Fruit fly (Drosophila melanogaster): ENCODE data around the gene CG42680.
A peak's percentile ranks its signal among the peaks of the same experiment; 100 is the strongest.

Gene CG42680

DNA sequence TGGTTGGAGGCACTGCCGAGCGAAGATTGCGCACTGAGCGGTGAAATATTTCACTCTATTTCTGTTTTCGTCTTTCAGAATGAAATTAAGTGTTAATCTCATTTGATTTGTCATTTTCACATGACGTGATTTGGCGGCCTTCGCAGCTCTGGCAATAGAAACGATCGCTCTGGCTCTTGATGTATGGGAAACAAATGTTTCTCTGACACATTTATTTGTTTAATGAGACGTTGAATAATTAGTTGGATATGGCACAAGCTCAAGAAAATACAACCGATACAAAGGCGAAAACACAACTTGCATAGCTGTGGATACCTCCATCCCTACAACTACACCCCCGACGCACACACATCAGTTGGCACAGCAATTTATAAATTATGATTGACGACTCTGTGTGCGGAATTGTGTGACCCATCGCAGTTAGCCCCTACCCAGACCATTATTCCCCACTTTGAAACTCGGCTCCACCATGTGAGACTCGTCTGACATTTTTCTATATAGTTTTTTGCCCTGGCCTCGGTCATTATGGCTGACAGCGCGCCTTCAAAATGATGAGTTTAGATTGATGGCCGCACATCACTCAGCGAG is 29.1 kb downstream of the CG42680 start:
- TF ChIP-seq kay (GFP tag; ENCODE audit: borderline replicate concordance) (peak; percentile 49), toe (GFP tag; optimal IDR thresholded peaks at IDR 0.05) (no peak)

DNA sequence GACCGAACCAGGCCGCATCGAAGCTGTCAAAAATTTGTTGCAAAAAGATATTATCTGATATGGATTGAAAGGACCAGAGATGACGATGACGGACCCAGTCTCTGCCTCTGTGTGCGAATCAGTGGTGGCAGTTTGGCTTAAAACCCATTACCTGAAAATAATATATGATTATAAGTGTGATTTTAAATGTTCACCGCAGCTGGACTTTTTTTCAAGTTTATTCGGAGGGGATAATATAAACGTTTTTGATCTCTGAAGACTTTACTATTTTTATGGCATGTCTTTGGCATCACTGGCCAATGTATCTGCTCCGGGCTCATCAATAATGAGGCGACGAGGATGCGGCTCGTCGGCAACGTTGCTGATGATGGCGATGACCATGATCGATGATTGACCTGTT is 30.3 kb downstream of the CG42680 start:
- TF ChIP-seq CG11617 (GFP tag; optimal IDR thresholded peaks at IDR 0.05): no peak
- no peak for TF ChIP-seq CG7045 (GFP tag; optimal IDR thresholded peaks at IDR 0.05)
- no peak for TF ChIP-seq pad (GFP tag; optimal IDR thresholded peaks at IDR 0.05)
- TF ChIP-seq toe (GFP tag; optimal IDR thresholded peaks at IDR 0.05): no peak
- no peak for TF ChIP-seq kay (GFP tag; ENCODE audit: borderline replicate concordance)
- TF ChIP-seq CG7101 (tag; optimal IDR thresholded peaks at IDR 0.05): no peak
- TF ChIP-seq CG1620 (GFP tag; optimal IDR thresholded peaks at IDR 0.05): no peak
- no peak for TF ChIP-seq tj (GFP tag; optimal IDR thresholded peaks at IDR 0.05)
- no peak for TF ChIP-seq CG12768 (GFP tag; optimal IDR thresholded peaks at IDR 0.05)
- no peak for TF ChIP-seq Crg-1 (GFP tag; optimal IDR thresholded peaks at IDR 0.05)
- no peak for TF ChIP-seq Clk (GFP tag; optimal IDR thresholded peaks at IDR 0.05)
- TF ChIP-seq Hr96 (GFP tag; optimal IDR thresholded peaks at IDR 0.05): no peak
- TF ChIP-seq CG5204 (GFP tag; optimal IDR thresholded peaks at IDR 0.05): no peak
- no peak for TF ChIP-seq Mnt (GFP tag; optimal IDR thresholded peaks at IDR 0.05)
- TF ChIP-seq CG14711 (tag; optimal IDR thresholded peaks at IDR 0.05): no peak

DNA sequence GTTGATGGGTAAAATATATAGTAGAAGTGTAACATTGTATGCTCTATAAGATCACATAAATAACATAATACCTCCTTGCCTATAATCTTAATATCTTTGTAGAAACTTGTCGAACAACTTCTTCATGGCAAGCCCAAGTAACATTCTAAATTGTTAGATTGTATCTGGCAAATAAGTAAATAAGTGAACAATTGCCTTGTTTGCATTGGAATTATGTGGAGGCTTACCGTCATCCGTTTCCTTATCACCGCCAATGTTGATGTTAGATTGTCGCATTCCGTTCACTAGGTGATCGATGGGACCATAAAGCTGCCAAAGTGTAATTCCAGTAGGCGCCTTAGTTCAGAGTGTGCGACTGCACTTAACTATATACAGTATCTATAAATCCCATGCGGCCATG is 31.2 kb downstream of the CG42680 start:
- no peak for TF ChIP-seq cnc (optimal IDR thresholded peaks at IDR 0.05)
- no peak for TF ChIP-seq kay (GFP tag; ENCODE audit: borderline replicate concordance)
- TF ChIP-seq CG1620 (GFP tag; optimal IDR thresholded peaks at IDR 0.05): no peak
- TF ChIP-seq CG7101 (tag; optimal IDR thresholded peaks at IDR 0.05): no peak
- no peak for TF ChIP-seq CG5204 (GFP tag; optimal IDR thresholded peaks at IDR 0.05)
- no peak for TF ChIP-seq pad (GFP tag; optimal IDR thresholded peaks at IDR 0.05)
- no peak for TF ChIP-seq CG12768 (GFP tag; optimal IDR thresholded peaks at IDR 0.05)
- no peak for TF ChIP-seq CG33017 (tag; optimal IDR thresholded peaks at IDR 0.05)
- TF ChIP-seq toe (GFP tag; optimal IDR thresholded peaks at IDR 0.05): no peak
- TF ChIP-seq CG11617 (GFP tag; optimal IDR thresholded peaks at IDR 0.05): no peak
- TF ChIP-seq bab1 (GFP tag; optimal IDR thresholded peaks at IDR 0.05): no peak
- TF ChIP-seq Crg-1 (GFP tag; optimal IDR thresholded peaks at IDR 0.05): no peak
- TF ChIP-seq tj (GFP tag; optimal IDR thresholded peaks at IDR 0.05): no peak

DNA sequence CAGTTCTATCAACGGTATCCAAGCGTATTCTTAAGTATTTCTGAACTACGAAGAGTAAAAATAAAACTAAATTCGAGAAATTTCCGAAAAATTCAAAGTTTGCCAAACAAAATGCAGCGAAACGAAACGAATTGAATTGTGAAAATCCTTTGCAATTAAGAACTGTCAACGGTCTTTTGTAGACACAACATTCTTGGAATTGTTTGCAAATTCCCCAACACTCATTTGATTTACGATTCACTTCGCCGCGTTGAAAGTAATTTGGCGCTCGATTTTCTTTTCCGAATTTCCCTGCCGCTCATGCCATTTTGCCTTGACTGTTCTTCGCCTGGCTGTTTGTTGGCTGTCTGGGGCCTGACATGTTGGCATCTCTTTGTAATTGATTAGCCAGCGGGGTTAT is 31.8 kb downstream of the CG42680 start:
- TF ChIP-seq cic (GFP tag; optimal IDR thresholded peaks at IDR 0.05): no peak
- TF ChIP-seq Clk (GFP tag; optimal IDR thresholded peaks at IDR 0.05): no peak
- TF ChIP-seq CG1620 (GFP tag; optimal IDR thresholded peaks at IDR 0.05): no peak
- no peak for TF ChIP-seq CG33017 (tag; optimal IDR thresholded peaks at IDR 0.05)
- TF ChIP-seq pad (GFP tag; optimal IDR thresholded peaks at IDR 0.05): no peak
- no peak for TF ChIP-seq CG5204 (GFP tag; optimal IDR thresholded peaks at IDR 0.05)
- TF ChIP-seq CG7045 (GFP tag; optimal IDR thresholded peaks at IDR 0.05): no peak

DNA sequence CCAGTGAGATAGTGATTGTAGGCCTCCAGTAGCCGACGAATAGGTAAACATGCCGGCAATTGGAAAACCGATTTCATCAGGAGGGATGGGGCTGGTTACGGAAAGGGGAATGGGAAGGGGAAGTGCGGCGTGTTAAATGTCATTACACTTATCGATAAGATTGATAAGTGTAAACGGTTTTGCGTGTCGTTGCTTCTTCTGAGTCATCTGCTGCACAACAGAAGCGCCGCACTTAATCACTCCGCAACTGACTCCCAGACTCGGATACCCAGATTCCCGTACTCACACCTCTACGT is 33.5 kb downstream of the CG42680 start:
- TF ChIP-seq bab1 (GFP tag; optimal IDR thresholded peaks at IDR 0.05) (no peak), CG1620 (GFP tag; optimal IDR thresholded peaks at IDR 0.05) (no peak), ovo (GFP tag; optimal IDR thresholded peaks at IDR 0.05) (no peak), Mnt (GFP tag; optimal IDR thresholded peaks at IDR 0.05) (no peak), kay (GFP tag; ENCODE audit: borderline replicate concordance) (no peak), CG11617 (GFP tag; optimal IDR thresholded peaks at IDR 0.05) (no peak), toe (GFP tag; optimal IDR thresholded peaks at IDR 0.05) (no peak), pad (GFP tag; optimal IDR thresholded peaks at IDR 0.05) (no peak), Clk (GFP tag; optimal IDR thresholded peaks at IDR 0.05) (no peak), CG5204 (GFP tag; optimal IDR thresholded peaks at IDR 0.05) (no peak), CG7045 (GFP tag; optimal IDR thresholded peaks at IDR 0.05) (no peak), Hr96 (GFP tag; optimal IDR thresholded peaks at IDR 0.05) (no peak), cic (GFP tag; optimal IDR thresholded peaks at IDR 0.05) (no peak), CG7101 (tag; optimal IDR thresholded peaks at IDR 0.05) (no peak), cnc (optimal IDR thresholded peaks at IDR 0.05) (no peak)

DNA sequence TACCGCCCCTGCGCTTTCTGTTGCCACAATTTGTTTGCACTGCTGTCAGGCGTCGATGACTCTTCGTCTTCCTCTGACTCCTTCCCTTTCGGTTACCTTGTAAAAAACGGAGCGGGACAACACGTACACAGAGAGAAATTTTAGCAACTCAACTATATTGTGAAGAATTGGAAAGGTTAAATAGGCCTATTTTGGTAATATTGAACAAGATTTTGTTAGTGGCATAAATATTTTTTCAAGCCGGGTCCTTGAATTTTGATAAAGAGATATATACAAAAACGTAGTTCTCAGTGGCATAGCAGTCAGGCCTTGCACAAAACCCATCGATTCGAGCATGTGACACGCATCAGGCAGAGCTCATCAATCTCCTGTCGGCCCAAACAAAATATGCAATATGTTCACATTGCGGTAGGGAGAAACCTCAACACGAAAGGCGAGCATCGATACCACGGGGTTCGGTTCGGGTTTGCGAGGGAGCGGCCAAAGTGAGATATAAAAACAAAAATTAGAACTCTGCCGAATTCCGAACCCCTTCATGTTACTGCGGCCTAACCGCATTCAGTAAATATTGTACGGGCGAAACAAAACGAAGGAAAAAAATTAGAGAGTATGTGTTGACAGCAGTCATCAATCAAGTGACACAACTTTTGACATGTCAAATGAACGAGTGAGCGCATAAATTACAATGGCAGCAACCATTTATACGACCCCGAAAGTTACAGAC is 34.0 kb downstream of the CG42680 start:
- TF ChIP-seq CG5204 (GFP tag; optimal IDR thresholded peaks at IDR 0.05) (no peak), cic (GFP tag; optimal IDR thresholded peaks at IDR 0.05) (no peak), Crg-1 (GFP tag; optimal IDR thresholded peaks at IDR 0.05) (no peak), CG14711 (tag; optimal IDR thresholded peaks at IDR 0.05) (no peak), Clk (GFP tag; optimal IDR thresholded peaks at IDR 0.05) (no peak), pad (GFP tag; optimal IDR thresholded peaks at IDR 0.05) (no peak), bab1 (GFP tag; optimal IDR thresholded peaks at IDR 0.05) (no peak), toe (GFP tag; optimal IDR thresholded peaks at IDR 0.05) (no peak)

DNA sequence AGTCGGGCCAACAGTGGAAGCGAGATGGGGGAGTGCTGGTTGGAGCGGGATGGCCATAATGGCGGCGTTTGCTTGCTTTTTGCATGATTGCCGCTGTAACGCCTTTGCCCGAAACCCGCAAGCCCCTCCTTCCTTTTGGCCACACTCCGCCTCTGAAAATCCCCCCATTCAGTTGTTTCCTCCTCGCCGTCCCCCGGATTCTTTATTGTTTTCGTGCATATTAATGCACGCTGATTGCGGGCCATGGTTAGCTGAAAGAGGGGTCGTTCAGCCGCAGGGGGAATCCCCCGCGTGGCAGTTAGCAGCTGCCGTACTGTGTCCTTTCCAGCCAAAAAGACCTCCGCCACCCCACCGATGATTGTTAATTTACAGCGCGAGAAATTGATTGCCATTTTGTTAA is 35.2 kb downstream of the CG42680 start:
- TF ChIP-seq Crg-1 (GFP tag; optimal IDR thresholded peaks at IDR 0.05): no peak
- TF ChIP-seq CG14711 (tag; optimal IDR thresholded peaks at IDR 0.05): no peak
- TF ChIP-seq tj (GFP tag; optimal IDR thresholded peaks at IDR 0.05): no peak
- no peak for TF ChIP-seq bab1 (GFP tag; optimal IDR thresholded peaks at IDR 0.05)
- TF ChIP-seq CG11617 (GFP tag; optimal IDR thresholded peaks at IDR 0.05): no peak
- TF ChIP-seq toe (GFP tag; optimal IDR thresholded peaks at IDR 0.05): no peak
- TF ChIP-seq CG5204 (GFP tag; optimal IDR thresholded peaks at IDR 0.05): no peak
- TF ChIP-seq kay (GFP tag; ENCODE audit: borderline replicate concordance): no peak
- TF ChIP-seq CG33017 (tag; optimal IDR thresholded peaks at IDR 0.05): no peak
- no peak for TF ChIP-seq Hr96 (GFP tag; optimal IDR thresholded peaks at IDR 0.05)
- TF ChIP-seq pad (GFP tag; optimal IDR thresholded peaks at IDR 0.05): no peak
- TF ChIP-seq ovo (GFP tag; optimal IDR thresholded peaks at IDR 0.05): no peak
- no peak for TF ChIP-seq cnc (optimal IDR thresholded peaks at IDR 0.05)
- TF ChIP-seq CG7045 (GFP tag; optimal IDR thresholded peaks at IDR 0.05): no peak
- TF ChIP-seq Clk (GFP tag; optimal IDR thresholded peaks at IDR 0.05): no peak
- TF ChIP-seq cic (GFP tag; optimal IDR thresholded peaks at IDR 0.05): no peak

All from whole organism, adult.